Worm (Caenorhabditis elegans): Measurements from ENCODE around the gene K07C5.9.

ce11 chrV:10319434-10319833 is 30.5 kb downstream of the K07C5.9 start, which contains the start of gene B0024.11:
- TF ChIP-seq lir-3 (tag; optimal IDR thresholded peaks at IDR 0.05): no peak
- no peak for TF ChIP-seq lin-38 (GFP tag; IDR thresholded peaks at IDR 0.05)
- TF ChIP-seq mep-1 (tag; optimal IDR thresholded peaks at IDR 0.05): no peak
- no peak for TF ChIP-seq snpc-4 (tag; optimal IDR thresholded peaks at IDR 0.05)
- no peak for TF ChIP-seq F49E8.2 (tag; optimal IDR thresholded peaks at IDR 0.05; ENCODE audit: borderline replicate concordance)
- TF ChIP-seq pqm-1 (tag; optimal IDR thresholded peaks at IDR 0.05): no peak
- no peak for TF ChIP-seq ama-1 (optimal IDR thresholded peaks at IDR 0.05)
- no peak for TF ChIP-seq mdl-1 (tag; optimal IDR thresholded peaks at IDR 0.05)
- TF ChIP-seq unc-62 (GFP tag; optimal IDR thresholded peaks at IDR 0.05 in 1 of 2): no peak
- TF ChIP-seq unc-62 (tag; optimal IDR thresholded peaks at IDR 0.05): no peak
